Worm (Caenorhabditis elegans) whole organism, early embryonic: ENCODE results near the gene nhr-187.

ENCODE experiments used
- B0310.2 ChIP-seq: sonication (generic microtip); optimal IDR thresholded peaks from 2 replicates; lab custom pipeline; 2016; ENCODE audit warnings: mild to moderate bottlenecking, missing genetic modification characterization, missing compliant biosample characterization
- ama-1 ChIP-seq: fragments of 150-350 bp; optimal IDR thresholded peaks from 2 replicates; lab custom pipeline; 2014
- ceh-13 ChIP-seq: fragments of 200-800 bp; sonication (Bioruptor generic); optimal IDR thresholded peaks from 2 replicates; lab custom pipeline; 2018; ENCODE audit warnings: mild to moderate bottlenecking, missing genetic modification characterization, missing compliant biosample characterization
- ceh-36 ChIP-seq: sonication (generic microtip); optimal IDR thresholded peaks from 2 replicates; lab custom pipeline; 2016; ENCODE audit warnings: missing genetic modification characterization, inconsistent platforms, missing compliant biosample characterization
- ets-7 ChIP-seq: sonication (generic microtip); optimal IDR thresholded peaks from 2 replicates; lab custom pipeline; 2016; ENCODE audit warnings: missing genotype, missing genetic modification characterization, missing compliant biosample characterization
- flt-1 ChIP-seq: fragments of 200-800 bp; sonication (Bioruptor generic); IDR thresholded peaks from 2 replicates; pipeline ENCODE4 v1.3.6; 2022; ENCODE audit warnings: missing genetic modification characterization, missing compliant biosample characterization
- hnd-1 ChIP-seq: sonication (generic microtip); optimal IDR thresholded peaks from 2 replicates; lab custom pipeline; 2016; ENCODE audit warnings: missing genetic modification characterization, missing compliant biosample characterization
- sea-1 ChIP-seq: fragments of 200-800 bp; sonication (Bioruptor generic); conservative IDR thresholded peaks from 2 replicates; pipeline ENCODE4 v1.3.6; 2022; ENCODE audit warnings: missing genetic modification characterization, missing compliant biosample characterization
- tbx-37 ChIP-seq: fragments of 200-800 bp; sonication (Bioruptor generic); conservative IDR thresholded peaks from 2 replicates; pipeline ENCODE4 v1.3.6; 2022; ENCODE audit warnings: missing genetic modification reagents, missing genetic modification characterization, missing compliant biosample characterization

ce11 chrV:3854847-3855246 lies 7.9 kb downstream of the nhr-187 start, which contains the start of gene nhr-186:
- no peak for TF ChIP-seq ceh-13 (GFP tag; lab: Kevin White, UChicago)
- TF ChIP-seq ama-1 = no peak
- no peak for TF ChIP-seq hnd-1 (tag; lab: Kevin White, UChicago)
- no peak for TF ChIP-seq tbx-37 (GFP tag; lab: Robert Waterston, UW)
- no peak for TF ChIP-seq B0310.2 (tag; lab: Kevin White, UChicago)
- TF ChIP-seq flt-1 (GFP tag; lab: Robert Waterston, UW) = no peak
- TF ChIP-seq ets-7 (tag; lab: Kevin White, UChicago) = no peak
- TF ChIP-seq sea-1 (GFP tag; lab: Robert Waterston, UW) = no peak
- TF ChIP-seq ceh-36 (tag; lab: Kevin White, UChicago) = no peak
